Worm (Caenorhabditis elegans): Measurements from ENCODE around the gene Y54G2A.73.
A peak's percentile ranks its signal among the peaks of the same experiment; 100 is the strongest.
"Not testable (repeated sequence)": the region's sequence is repeated elsewhere in the genome, so short reads cannot be mapped to it uniquely, and the experiment has no call there.

The Y54G2A.73 gene

ce11 chrIV:3050054-3050990, 41.6 kb upstream of the Y54G2A.73 start, which contains the start of gene eel-1 (continued):
- TF ChIP-seq egl-43 (GFP tag; IDR thresholded peaks at IDR 0.05) (peak; percentile 98), hlh-30 (tag; optimal IDR thresholded peaks at IDR 0.05; ENCODE audit: insufficient read depth) (peak; percentile 89), F37D6.2 (tag; optimal IDR thresholded peaks at IDR 0.05) (peak; percentile 93), dpl-1 (GFP tag; optimal IDR thresholded peaks at IDR 0.05) (peak; percentile 95), sdz-12 (GFP tag; optimal IDR thresholded peaks at IDR 0.05) (peak; percentile 92), gei-8 (GFP tag; optimal IDR thresholded peaks at IDR 0.05) (peak; percentile 65), rbr-2 (tag; optimal IDR thresholded peaks at IDR 0.05) (peak; percentile 95), lin-1 (GFP tag; IDR thresholded peaks at IDR 0.05) (peak; percentile 98), ceh-20 (GFP tag; IDR thresholded peaks at IDR 0.05) (peak; percentile 99), lin-13 (GFP tag; optimal IDR thresholded peaks at IDR 0.05) (peak; percentile 95), nhr-42 (GFP tag; IDR thresholded peaks at IDR 0.05) (peak; percentile 97), dve-1 (tag; optimal IDR thresholded peaks at IDR 0.05; ENCODE audit: insufficient read depth) (peak; percentile 84), daf-16 (GFP tag; optimal IDR thresholded peaks at IDR 0.05) (peak; percentile 38 to 75), daf-16 (tag; optimal IDR thresholded peaks at IDR 0.05) (peak; percentile 62), hif-1 (tag; optimal IDR thresholded peaks at IDR 0.05) (peak; percentile 53 to 85), ZK337.2 (GFP tag; IDR thresholded peaks at IDR 0.05) (peak; percentile 99), vab-7 (GFP tag; IDR thresholded peaks at IDR 0.05) (peak; percentile 100), ctbp-1 (GFP tag; IDR thresholded peaks at IDR 0.05) (peak; percentile 97), hmg-1.1 (GFP tag; IDR thresholded peaks at IDR 0.05) (peak; percentile 96), ceh-32 (tag; optimal IDR thresholded peaks at IDR 0.05; ENCODE audit: poor library complexity) (peak; percentile 47), ZK546.5 (tag; optimal IDR thresholded peaks at IDR 0.05) (peak in 1 of 2 experiments; percentile 35), nhr-77 (tag; optimal IDR thresholded peaks at IDR 0.05) (peak; percentile 53), zip-2 (tag; optimal IDR thresholded peaks at IDR 0.05) (peak; percentile 52), nhr-41 (GFP tag; IDR thresholded peaks at IDR 0.05) (peak; percentile 92), lin-29 (GFP tag; IDR thresholded peaks at IDR 0.05) (peak; percentile 95), madf-5 (GFP tag; IDR thresholded peaks at IDR 0.05) (peak; percentile 98), lin-38 (GFP tag; IDR thresholded peaks at IDR 0.05) (peak; percentile 98), nhr-6 (tag; optimal IDR thresholded peaks at IDR 0.05) (peak; percentile 47), unc-62 (GFP tag; optimal IDR thresholded peaks at IDR 0.05 in 1 of 2) (peak in 1 of 2 experiments; percentile 99), nhr-10 (tag; optimal IDR thresholded peaks at IDR 0.05) (peak; percentile 75), ceh-44 (GFP tag; IDR thresholded peaks at IDR 0.05) (peak; percentile 100), tra-1 (GFP tag; IDR thresholded peaks at IDR 0.05) (peak; percentile 100), tag-97 (GFP tag; IDR thresholded peaks at IDR 0.05) (peak; percentile 95), dmd-9 (GFP tag; IDR thresholded peaks at IDR 0.05) (peak; percentile 100), lsy-2 (tag; optimal IDR thresholded peaks at IDR 0.05) (peak; percentile 98 to 99), zip-11 (GFP tag; IDR thresholded peaks at IDR 0.05) (peak; percentile 81; the same call in 1 of the 2 replicates), mep-1 (tag; optimal IDR thresholded peaks at IDR 0.05) (peak; percentile 97), spr-1 (tag; optimal IDR thresholded peaks at IDR 0.05) (peak; percentile 90), Y105C5A.15 (GFP tag; IDR thresholded peaks at IDR 0.05) (peak; percentile 96), set-16 (GFP tag; IDR thresholded peaks at IDR 0.05) (peak; percentile 81), D1046.2 (GFP tag; IDR thresholded peaks at IDR 0.05) (peak; percentile 100), unc-130 (GFP tag; optimal IDR thresholded peaks at IDR 0.05) (peak; percentile 97), F49E8.2 (tag; optimal IDR thresholded peaks at IDR 0.05; ENCODE audit: borderline replicate concordance) (peak; percentile 84), Y75B8A.6 (GFP tag; IDR thresholded peaks at IDR 0.05) (peak; percentile 98), zfp-3 (GFP tag; conservative IDR thresholded peaks at IDR 0.05) (peak; percentile 98), hlh-11 (tag; optimal IDR thresholded peaks at IDR 0.05) (peak; percentile 87), F10B5.3 (tag; optimal IDR thresholded peaks at IDR 0.05) (peak; percentile 52)
- not testable (repeated sequence) for TF ChIP-seq unc-62 (tag; optimal IDR thresholded peaks at IDR 0.05)
